Worm (Caenorhabditis elegans) whole organism, young adult: ENCODE measurements around the gene srh-41.

Experiments
- B0035.1 ChIP-seq: sonication (generic microtip); optimal IDR thresholded peaks from 2 replicates; lab custom pipeline; 2016; ENCODE audit warnings: missing genetic modification characterization, mild to moderate bottlenecking, missing compliant biosample characterization, missing genotype, missing genetic modification reagents
- C17E4.6 ChIP-seq: fragments of 200-800 bp; sonication (Bioruptor generic); IDR thresholded peaks from 2 replicates; pipeline ENCODE4 v1.3.6; 2022; ENCODE audit warnings: missing genetic modification reagents, missing genetic modification characterization, missing compliant biosample characterization
- F10E7.11 ChIP-seq: sonication (generic microtip); optimal IDR thresholded peaks from 2 replicates; lab custom pipeline; 2017; ENCODE audit warnings: mild to moderate bottlenecking, missing genetic modification characterization, moderate library complexity, missing compliant biosample characterization
- F39B2.1 ChIP-seq: fragments of 200-800 bp; sonication (Bioruptor generic); IDR thresholded peaks from 2 replicates; pipeline ENCODE4 v1.3.6; 2022; ENCODE audit warnings: missing genetic modification reagents, missing genetic modification characterization, missing compliant biosample characterization
- T07F8.4 ChIP-seq: sonication (generic microtip); optimal IDR thresholded peaks from 2 replicates; lab custom pipeline; 2016; ENCODE audit warnings: mild to moderate bottlenecking, missing genetic modification characterization, moderate library complexity, missing compliant biosample characterization
- T26A5.8 ChIP-seq: sonication (generic microtip); optimal IDR thresholded peaks from 2 replicates; lab custom pipeline; 2016; ENCODE audit warnings: missing genetic modification characterization, missing compliant biosample characterization
- Y56A3A.18 ChIP-seq: fragments of 200-800 bp; sonication (Bioruptor generic); IDR thresholded peaks from 2 replicates; pipeline ENCODE4 v1.3.6; 2022; ENCODE audit warnings: missing genetic modification reagents, missing genetic modification characterization, missing compliant biosample characterization
- Y79H2A.3 ChIP-seq: fragments of 200-800 bp; sonication (Bioruptor generic); conservative IDR thresholded peaks from 2 replicates; pipeline ENCODE4 v1.3.6; 2022; ENCODE audit warnings: missing genetic modification reagents, missing genetic modification characterization, missing compliant biosample characterization
- Y95B8A.8 ChIP-seq: fragments of 200-800 bp; sonication (Bioruptor generic); IDR thresholded peaks from 2 replicates; pipeline ENCODE4 v1.3.6; 2022; ENCODE audit warnings: missing genetic modification reagents, missing genetic modification characterization, missing compliant biosample characterization
- aptf-2 ChIP-seq: fragments of 200-800 bp; sonication (Bioruptor generic); conservative IDR thresholded peaks from 2 replicates; pipeline ENCODE4 v1.3.6; 2022; ENCODE audit warnings: missing genetic modification reagents, missing genetic modification characterization, missing compliant biosample characterization
- atf-7 ChIP-seq: sonication (generic microtip); optimal IDR thresholded peaks from 2 replicates; lab custom pipeline; 2017; ENCODE audit warnings: mild to moderate bottlenecking, missing genetic modification characterization, missing compliant biosample characterization
- ccch-3 ChIP-seq: fragments of 200-800 bp; sonication (Bioruptor generic); optimal IDR thresholded peaks from 2 replicates; lab custom pipeline; 2018; ENCODE audit warnings: mild to moderate bottlenecking, missing genetic modification characterization, missing compliant biosample characterization
- cebp-1 ChIP-seq, 2 experiments: fragments of 200-800 bp in 1 of 2; sonication (Bioruptor generic) in 1 of 2; sonication (generic microtip) in 1 of 2; IDR thresholded peaks in 1 of 2; optimal IDR thresholded peaks in 1 of 2; 2 replicates each; pipeline versions ENCODE4 v1.3.6 to Lab custom; 2017 to 2022; ENCODE audit warnings: missing compliant biosample characterization in 2 of 2, missing genetic modification characterization in 2 of 2, mild to moderate bottlenecking in 1 of 2, missing genetic modification reagents in 1 of 2, moderate library complexity in 1 of 2
- ceh-58 ChIP-seq: fragments of 200-800 bp; sonication (Bioruptor generic); IDR thresholded peaks from 2 replicates; pipeline ENCODE4 v1.3.6; 2022; ENCODE audit warnings: missing genetic modification characterization, missing compliant biosample characterization
- ceh-91 ChIP-seq: fragments of 200-800 bp; sonication (Bioruptor generic); IDR thresholded peaks from 2 replicates; pipeline ENCODE4 v1.3.6; 2022; ENCODE audit warnings: missing genetic modification reagents, missing genetic modification characterization, missing compliant biosample characterization
- egl-44 ChIP-seq: fragments of 200-800 bp; sonication (Bioruptor generic); IDR thresholded peaks from 2 replicates; pipeline ENCODE4 v1.3.6; 2022; ENCODE audit warnings: missing genetic modification reagents, missing genetic modification characterization, missing compliant biosample characterization
- ekl-4 ChIP-seq: fragments of 200-800 bp; sonication (Bioruptor generic); IDR thresholded peaks from 2 replicates; pipeline ENCODE4 v1.3.6; 2022; ENCODE audit warnings: missing genetic modification reagents, missing genetic modification characterization, missing compliant biosample characterization
- ets-4 ChIP-seq: fragments of 200-800 bp; sonication (Bioruptor generic); optimal IDR thresholded peaks from 2 replicates; lab custom pipeline; 2018; ENCODE audit warnings: mild to moderate bottlenecking, missing genetic modification characterization, missing compliant biosample characterization
- fkh-3 ChIP-seq: sonication (generic microtip); optimal IDR thresholded peaks from 2 replicates; lab custom pipeline; 2016; ENCODE audit warnings: mild to moderate bottlenecking, missing genetic modification characterization, missing compliant biosample characterization
- hlh-12 ChIP-seq: sonication (generic microtip); optimal IDR thresholded peaks from 2 replicates; lab custom pipeline; 2016; ENCODE audit warnings: missing genetic modification characterization, missing compliant biosample characterization
- hrde-1 ChIP-seq: sonication (generic microtip); optimal IDR thresholded peaks from 2 replicates; lab custom pipeline; 2016; ENCODE audit warnings: missing genetic modification characterization, mild to moderate bottlenecking, missing compliant biosample characterization, moderate library complexity, missing genotype, missing genetic modification reagents, borderline replicate concordance
- lin-26 ChIP-seq: fragments of 200-800 bp; sonication (Bioruptor generic); IDR thresholded peaks from 2 replicates; pipeline ENCODE4 v1.3.6; 2022; ENCODE audit warnings: missing genetic modification reagents, missing genetic modification characterization, missing compliant biosample characterization
- lin-35 ChIP-seq, 3 experiments: fragments of 150-350 bp in 2 of 3; sonication (generic microtip) in 1 of 3; optimal IDR thresholded peaks; 2 replicates each; lab custom pipeline; 2014 to 2018; ENCODE audit warnings: missing biosample characterization in 3 of 3, missing genetic modification characterization in 3 of 3, missing genetic modification reagents in 3 of 3
- lin-54 ChIP-seq: fragments of 200-800 bp; sonication (Bioruptor generic); optimal IDR thresholded peaks from 2 replicates; lab custom pipeline; 2018; ENCODE audit warnings: mild to moderate bottlenecking, missing genetic modification characterization, missing compliant biosample characterization
- lsl-1 ChIP-seq: fragments of 200-800 bp; sonication (Bioruptor generic); optimal IDR thresholded peaks from 2 replicates; lab custom pipeline; 2018; ENCODE audit warnings: mild to moderate bottlenecking, missing genetic modification characterization, moderate library complexity, missing compliant biosample characterization
- lsy-27 ChIP-seq: sonication (generic microtip); optimal IDR thresholded peaks from 2 replicates; lab custom pipeline; 2017; ENCODE audit warnings: missing genetic modification characterization, mild to moderate bottlenecking, missing compliant biosample characterization, antibody characterized with exemption, missing genotype, borderline replicate concordance; ENCODE audit not compliant: insufficient read depth
- madf-3 ChIP-seq: fragments of 200-800 bp; sonication (Bioruptor generic); IDR thresholded peaks from 2 replicates; pipeline ENCODE4 v1.3.6; 2022; ENCODE audit warnings: missing genetic modification reagents, missing genetic modification characterization, missing compliant biosample characterization
- madf-6 ChIP-seq: fragments of 200-800 bp; sonication (Bioruptor generic); IDR thresholded peaks from 2 replicates; pipeline ENCODE4 v1.3.6; 2022; ENCODE audit warnings: missing genetic modification reagents, missing genetic modification characterization, missing compliant biosample characterization
- mel-28 ChIP-seq: sonication (generic microtip); optimal IDR thresholded peaks from 2 replicates; lab custom pipeline; 2016; ENCODE audit warnings: borderline replicate concordance, mild to moderate bottlenecking, missing genetic modification characterization, missing compliant biosample characterization
- nfya-2 ChIP-seq: fragments of 200-800 bp; sonication (Bioruptor generic); IDR thresholded peaks from 2 replicates; pipeline ENCODE4 v1.3.6; 2022; ENCODE audit warnings: missing genetic modification reagents, missing genetic modification characterization, missing compliant biosample characterization
- nhr-120 ChIP-seq: fragments of 200-800 bp; sonication (Bioruptor generic); IDR thresholded peaks from 2 replicates; pipeline ENCODE4 v1.3.6; 2022; ENCODE audit warnings: missing genetic modification characterization, missing compliant biosample characterization
- nhr-179 ChIP-seq: sonication (generic microtip); optimal IDR thresholded peaks from 2 replicates; lab custom pipeline; 2016; ENCODE audit warnings: mild to moderate bottlenecking, missing genetic modification characterization, missing compliant biosample characterization
- nhr-27 ChIP-seq: fragments of 200-800 bp; sonication (Bioruptor generic); optimal IDR thresholded peaks from 2 replicates; lab custom pipeline; 2018; ENCODE audit warnings: mild to moderate bottlenecking, missing genetic modification characterization, moderate library complexity, missing compliant biosample characterization
- pbrm-1 ChIP-seq: fragments of 200-800 bp; sonication (Bioruptor generic); IDR thresholded peaks from 2 replicates; pipeline ENCODE4 v1.3.6; 2022; ENCODE audit warnings: missing genetic modification reagents, missing genetic modification characterization, missing compliant biosample characterization
- pha-4 ChIP-seq: fragments of 150-350 bp; sonication (generic microtip); optimal IDR thresholded peaks from 2 replicates; lab custom pipeline; 2014; ENCODE audit warnings: missing biosample characterization, missing genetic modification reagents, missing genetic modification characterization
- rcor-1 ChIP-seq: fragments of 200-800 bp; sonication (Bioruptor generic); IDR thresholded peaks from 2 replicates; pipeline ENCODE4 v1.3.6; 2022; ENCODE audit warnings: missing genetic modification reagents, missing genetic modification characterization, missing compliant biosample characterization
- rec-8 ChIP-seq, 2 experiments: sonication (generic microtip); optimal IDR thresholded peaks; 2 replicates each; lab custom pipeline; 2016; ENCODE audit warnings: mild to moderate bottlenecking in 2 of 2, missing genetic modification characterization in 2 of 2, missing genetic modification reagents in 2 of 2, missing genotype in 2 of 2, missing biosample characterization in 1 of 2, missing compliant biosample characterization in 1 of 2, moderate library complexity in 1 of 2
- repo-1 ChIP-seq: sonication (generic microtip); optimal IDR thresholded peaks from 2 replicates; lab custom pipeline; 2017; ENCODE audit warnings: mild to moderate bottlenecking, missing genetic modification characterization, missing compliant biosample characterization
- sdz-38 ChIP-seq: sonication (generic microtip); optimal IDR thresholded peaks from 2 replicates; lab custom pipeline; 2016; ENCODE audit warnings: missing genotype, missing genetic modification characterization, missing compliant biosample characterization
- snpc-1.3 ChIP-seq: sonication (generic microtip); optimal IDR thresholded peaks from 2 replicates; lab custom pipeline; 2017; ENCODE audit warnings: missing genetic modification characterization, mild to moderate bottlenecking, missing compliant biosample characterization, antibody characterized with exemption, moderate library complexity, missing genotype, missing genetic modification reagents; ENCODE audit not compliant: insufficient read depth
- somi-1 ChIP-seq: fragments of 200-800 bp; sonication (Bioruptor generic); optimal IDR thresholded peaks from 2 replicates; lab custom pipeline; 2018; ENCODE audit warnings: mild to moderate bottlenecking, missing genetic modification characterization, missing compliant biosample characterization
- tbx-9 ChIP-seq: sonication (generic microtip); optimal IDR thresholded peaks from 2 replicates; lab custom pipeline; 2016; ENCODE audit warnings: borderline replicate concordance, missing genetic modification characterization, inconsistent platforms, missing compliant biosample characterization
- zim-3 ChIP-seq: sonication (generic microtip); optimal IDR thresholded peaks from 2 replicates; lab custom pipeline; 2017; ENCODE audit warnings: mild to moderate bottlenecking, missing genetic modification characterization, moderate library complexity, missing compliant biosample characterization
- ztf-22 ChIP-seq: fragments of 200-800 bp; sonication (Bioruptor generic); optimal IDR thresholded peaks from 2 replicates; lab custom pipeline; 2018; ENCODE audit warnings: mild to moderate bottlenecking, missing genetic modification characterization, moderate library complexity, missing compliant biosample characterization
- ztf-26 ChIP-seq: sonication (generic microtip); optimal IDR thresholded peaks from 2 replicates; lab custom pipeline; 2017; ENCODE audit warnings: missing genetic modification characterization, missing compliant biosample characterization
- ztf-3 ChIP-seq: fragments of 200-800 bp; sonication (Bioruptor generic); optimal IDR thresholded peaks from 2 replicates; lab custom pipeline; 2018; ENCODE audit warnings: mild to moderate bottlenecking, missing genetic modification characterization, missing compliant biosample characterization

srh-41 gene

ce11 chrII:14244457-14245254 lies 42.5 kb downstream of the srh-41 start (continued):
- TF ChIP-seq ztf-26 (tag; lab: Kevin White, UChicago) (no peak), rec-8 (tag; optimal IDR thresholded peaks at IDR 0.05; lab: Kevin White, UChicago) (no peak), C17E4.6 (GFP tag; lab: Robert Waterston, UW) (no peak), ets-4 (GFP tag; lab: Kevin White, UChicago) (no peak), zim-3 (tag; lab: Kevin White, UChicago) (no peak), sdz-38 (tag; lab: Kevin White, UChicago) (no peak), lsl-1 (GFP tag; lab: Kevin White, UChicago) (peak; percentile 100), cebp-1 (GFP tag; IDR thresholded peaks at IDR 0.05; lab: Robert Waterston, UW) (no peak), cebp-1 (tag; optimal IDR thresholded peaks at IDR 0.05; lab: Kevin White, UChicago) (peak; percentile 44), atf-7 (tag; lab: Kevin White, UChicago) (no peak), ceh-91 (GFP tag; lab: Robert Waterston, UW) (peak; percentile 93), rcor-1 (GFP tag; lab: Robert Waterston, UW) (peak; percentile 82), tbx-9 (tag; lab: Kevin White, UChicago) (no peak), ccch-3 (GFP tag; lab: Kevin White, UChicago) (no peak), aptf-2 (GFP tag; lab: Robert Waterston, UW) (no peak), B0035.1 (tag; lab: Kevin White, UChicago) (no peak), T07F8.4 (tag; lab: Kevin White, UChicago) (no peak), lsy-27 (tag; lab: Kevin White, UChicago) (no peak), nfya-2 (GFP tag; lab: Robert Waterston, UW) (no peak), ztf-22 (GFP tag; lab: Kevin White, UChicago) (no peak), pbrm-1 (peak; percentile 70), egl-44 (GFP tag; lab: Robert Waterston, UW) (no peak), snpc-1.3 (peak; percentile 86), lin-35 (GFP tag; optimal IDR thresholded peaks at IDR 0.05; lab: Kevin White, UChicago) (peak in 1 of 3 experiments; percentile 12), ztf-3 (GFP tag; lab: Kevin White, UChicago) (no peak), Y95B8A.8 (GFP tag; lab: Robert Waterston, UW) (peak; percentile 78; the same call in 1 of the 2 replicates), nhr-27 (tag; lab: Kevin White, UChicago) (no peak), F10E7.11 (tag; lab: Kevin White, UChicago) (no peak), fkh-3 (no peak), hlh-12 (tag; lab: Kevin White, UChicago) (no peak), nhr-179 (no peak), hrde-1 (peak; percentile 38), ceh-58 (GFP tag; lab: Robert Waterston, UW) (no peak), T26A5.8 (no peak), madf-6 (GFP tag; lab: Robert Waterston, UW) (peak; percentile 99), mel-28 (tag; lab: Kevin White, UChicago) (no peak), repo-1 (tag; lab: Kevin White, UChicago) (no peak), madf-3 (GFP tag; lab: Robert Waterston, UW) (0 out of 2 replicates have a peak, but pooled peaks have one; percentile 73), Y79H2A.3 (no peak), Y56A3A.18 (GFP tag; lab: Robert Waterston, UW) (no peak), nhr-120 (GFP tag; lab: Robert Waterston, UW) (no peak), pha-4 (tag; lab: Kevin White, UChicago) (no peak), ekl-4 (GFP tag; lab: Robert Waterston, UW) (peak; percentile 74), lin-54 (GFP tag; lab: Kevin White, UChicago) (peak; percentile 95), somi-1 (GFP tag; lab: Kevin White, UChicago) (no peak), F39B2.1 (GFP tag; lab: Robert Waterston, UW) (no peak), lin-26 (GFP tag; lab: Robert Waterston, UW) (no peak)
